Worm (Caenorhabditis elegans): ENCODE results near the gene npr-36.

- TF ChIP-seq sea-1 (GFP tag; conservative IDR thresholded peaks at IDR 0.05) (no peak), ama-1 (optimal IDR thresholded peaks at IDR 0.05) (no peak), ets-7 (tag; optimal IDR thresholded peaks at IDR 0.05) (no peak), hmg-4 (GFP tag; optimal IDR thresholded peaks at IDR 0.05) (no peak), hnd-1 (tag; optimal IDR thresholded peaks at IDR 0.05) (no peak), ceh-13 (GFP tag; optimal IDR thresholded peaks at IDR 0.05) (no peak), ceh-36 (tag; optimal IDR thresholded peaks at IDR 0.05) (no peak), pes-1 (GFP tag; IDR thresholded peaks at IDR 0.05) (no peak), B0310.2 (tag; optimal IDR thresholded peaks at IDR 0.05) (no peak), flt-1 (GFP tag; IDR thresholded peaks at IDR 0.05) (no peak), hmbx-1 (tag; optimal IDR thresholded peaks at IDR 0.05) (no peak), aly-1 (tag; optimal IDR thresholded peaks at IDR 0.05) (no peak)
Measured at ce11 chrX:17356748-17357147, 2.8 kb upstream of the npr-36 start.

Measured in whole organism, early embryonic.